Worm (Caenorhabditis elegans) whole organism, late embryonic: ENCODE results near the gene pho-11.

ENCODE experiments used
- C08G9.2 ChIP-seq: sonication (generic microtip); optimal IDR thresholded peaks from 2 replicates; lab custom pipeline; 2016; ENCODE audit warnings: mild to moderate bottlenecking, missing genetic modification characterization, moderate library complexity, missing compliant biosample characterization
- F13H6.1 ChIP-seq: sonication (generic microtip); optimal IDR thresholded peaks from 2 replicates; lab custom pipeline; 2016; ENCODE audit warnings: missing genetic modification characterization, missing compliant biosample characterization
- K02D7.2 ChIP-seq: sonication (generic microtip); optimal IDR thresholded peaks from 2 replicates; lab custom pipeline; 2017; ENCODE audit warnings: mild to moderate bottlenecking, missing genetic modification characterization, missing compliant biosample characterization
- ama-1 ChIP-seq: fragments of 150-350 bp; optimal IDR thresholded peaks from 2 replicates; lab custom pipeline; 2014
- ceh-2 ChIP-seq: sonication (generic microtip); optimal IDR thresholded peaks from 2 replicates; lab custom pipeline; 2016; ENCODE audit warnings: missing genotype, missing genetic modification characterization, missing compliant biosample characterization
- ceh-48 ChIP-seq: sonication (generic microtip); optimal IDR thresholded peaks from 2 replicates; lab custom pipeline; 2016; ENCODE audit warnings: missing genetic modification characterization, inconsistent platforms, missing compliant biosample characterization
- ceh-6 ChIP-seq: fragments of 200-800 bp; sonication (Bioruptor generic); optimal IDR thresholded peaks from 2 replicates; lab custom pipeline; 2018; ENCODE audit warnings: mild to moderate bottlenecking, missing genetic modification characterization, missing compliant biosample characterization
- fkh-10 ChIP-seq: fragments of 150-350 bp; optimal IDR thresholded peaks from 2 replicates; lab custom pipeline; 2014; ENCODE audit warnings: missing biosample characterization, missing genetic modification reagents, missing genetic modification characterization
- hlh-30 ChIP-seq: sonication (generic microtip); optimal IDR thresholded peaks from 2 replicates; lab custom pipeline; 2017; ENCODE audit warnings: antibody characterized with exemption, missing genetic modification characterization, missing compliant biosample characterization; ENCODE audit not compliant: insufficient read depth
- lin-11 ChIP-seq: fragments of 200-800 bp; sonication (Bioruptor generic); optimal IDR thresholded peaks from 2 replicates; lab custom pipeline; 2018; ENCODE audit warnings: mild to moderate bottlenecking, missing genetic modification characterization, missing compliant biosample characterization
- nhr-11 ChIP-seq: fragments of 150-350 bp; optimal IDR thresholded peaks from 2 replicates; lab custom pipeline; 2014; ENCODE audit warnings: missing biosample characterization, missing genetic modification characterization
- rnt-1 ChIP-seq: sonication (generic microtip); optimal IDR thresholded peaks from 2 replicates; lab custom pipeline; 2016; ENCODE audit warnings: missing genetic modification characterization, missing compliant biosample characterization
- unc-86 ChIP-seq: sonication (generic microtip); optimal IDR thresholded peaks from 2 replicates; lab custom pipeline; 2016; ENCODE audit warnings: missing genetic modification characterization, missing compliant biosample characterization

ce11 chrII:9936859-9937258 lies 5.2 kb downstream of the pho-11 start, which contains the start of gene C05C10.3:
- no peak for TF ChIP-seq ceh-48 (tag; lab: Kevin White, UChicago)
- TF ChIP-seq lin-11 (tag; lab: Kevin White, UChicago), result no peak
- no peak for TF ChIP-seq ama-1 (lab: Kevin White, UChicago)
- no peak for TF ChIP-seq unc-86 (tag; lab: Kevin White, UChicago)
- no peak for TF ChIP-seq hlh-30 (tag; lab: Kevin White, UChicago)
- no peak for TF ChIP-seq F13H6.1 (tag; lab: Kevin White, UChicago)
- TF ChIP-seq C08G9.2, result no peak
- TF ChIP-seq ceh-2 (tag; lab: Kevin White, UChicago), result no peak
- TF ChIP-seq nhr-11 (tag; lab: Kevin White, UChicago), result no peak
- TF ChIP-seq rnt-1 (tag; lab: Kevin White, UChicago), result no peak
- TF ChIP-seq K02D7.2 (tag; lab: Kevin White, UChicago), result no peak
- TF ChIP-seq fkh-10, result no peak
- no peak for TF ChIP-seq ceh-6 (GFP tag; lab: Kevin White, UChicago)
